Worm (Caenorhabditis elegans): Measurements from ENCODE around the gene nspe-1.

DNA sequence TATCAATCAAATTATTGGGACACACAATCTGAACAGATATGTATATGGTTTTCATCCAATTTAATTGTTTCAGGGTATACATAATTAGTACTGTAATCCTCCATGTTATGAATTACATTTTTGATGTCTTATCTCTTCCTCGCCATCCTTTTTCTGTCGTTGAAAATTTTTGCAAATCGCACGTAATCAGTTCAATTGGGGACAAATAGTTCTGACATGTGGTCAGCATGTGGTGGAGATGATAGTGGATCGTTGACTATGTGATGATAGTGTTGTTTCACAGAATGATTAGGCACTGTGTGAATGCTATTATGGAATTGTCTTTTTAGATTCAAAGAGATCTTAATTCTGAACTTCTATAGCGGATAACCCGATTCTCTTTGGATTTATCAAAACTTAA is 5.3 kb downstream of the nspe-1 start:
- TF ChIP-seq lin-13 (GFP tag; optimal IDR thresholded peaks at IDR 0.05) (no peak), ceh-63 (GFP tag; optimal IDR thresholded peaks at IDR 0.05) (no peak), zag-1 (tag; optimal IDR thresholded peaks at IDR 0.05) (no peak)

Data from whole organism, L1 larva.